Worm (Caenorhabditis elegans) whole organism, young adult: ENCODE results near the gene F20B6.4.
A peak's percentile ranks its signal among the peaks of the same experiment; 100 is the strongest.

Source experiments
- B0035.1 ChIP-seq: sonication (generic microtip); optimal IDR thresholded peaks from 2 replicates; lab custom pipeline; 2016; ENCODE audit warnings: missing genetic modification characterization, mild to moderate bottlenecking, missing compliant biosample characterization, missing genotype, missing genetic modification reagents
- B0336.3 ChIP-seq: fragments of 200-800 bp; sonication (Bioruptor generic); IDR thresholded peaks from 2 replicates; pipeline ENCODE4 v1.3.6; 2022; ENCODE audit warnings: missing genetic modification characterization, missing compliant biosample characterization
- D2030.7 ChIP-seq: fragments of 200-800 bp; sonication (Bioruptor generic); IDR thresholded peaks from 2 replicates; pipeline ENCODE4 v1.3.6; 2022; ENCODE audit warnings: missing genetic modification reagents, missing genetic modification characterization, missing compliant biosample characterization
- F55B11.4 ChIP-seq: sonication (generic microtip); optimal IDR thresholded peaks from 2 replicates; lab custom pipeline; 2016; ENCODE audit warnings: missing compliant biosample characterization, missing genetic modification characterization, borderline replicate concordance; ENCODE audit not compliant: insufficient read depth
- K12H6.12 ChIP-seq: fragments of 200-800 bp; sonication (Bioruptor generic); optimal IDR thresholded peaks from 2 replicates; lab custom pipeline; 2018; ENCODE audit warnings: mild to moderate bottlenecking, missing genetic modification characterization, missing compliant biosample characterization
- T07F8.4 ChIP-seq: sonication (generic microtip); optimal IDR thresholded peaks from 2 replicates; lab custom pipeline; 2016; ENCODE audit warnings: mild to moderate bottlenecking, missing genetic modification characterization, moderate library complexity, missing compliant biosample characterization
- Y53F4B.3 ChIP-seq: fragments of 200-800 bp; sonication (Bioruptor generic); IDR thresholded peaks from 2 replicates; pipeline ENCODE4 v1.3.6; 2022; ENCODE audit warnings: missing genetic modification reagents, missing genetic modification characterization, missing compliant biosample characterization
- Y53G8AR.9 ChIP-seq: fragments of 200-800 bp; sonication (Bioruptor generic); conservative IDR thresholded peaks from 2 replicates; pipeline ENCODE4 v1.3.6; 2022; ENCODE audit warnings: missing genetic modification reagents, missing genetic modification characterization, missing compliant biosample characterization
- ama-1 ChIP-seq, 3 experiments: fragments of 150-350 bp in 1 of 3; sonication (generic microtip) in 2 of 3; optimal IDR thresholded peaks; 2 replicates each; lab custom pipeline; 2014 to 2018; ENCODE audit warnings: missing biosample characterization in 2 of 3, missing genetic modification characterization in 2 of 3, missing genetic modification reagents in 2 of 3
- aptf-3 ChIP-seq: fragments of 200-800 bp; sonication (Bioruptor generic); IDR thresholded peaks from 2 replicates; pipeline ENCODE4 v1.3.6; 2022; ENCODE audit warnings: missing genetic modification characterization, missing compliant biosample characterization
- attf-3 ChIP-seq: fragments of 200-800 bp; sonication (Bioruptor generic); conservative IDR thresholded peaks from 2 replicates; pipeline ENCODE4 v1.3.6; 2022; ENCODE audit warnings: missing genetic modification reagents, missing genetic modification characterization, missing compliant biosample characterization
- bed-1 ChIP-seq: fragments of 200-800 bp; sonication (Bioruptor generic); IDR thresholded peaks from 2 replicates; pipeline ENCODE4 v1.3.6; 2022; ENCODE audit warnings: missing genetic modification reagents, missing genetic modification characterization, missing compliant biosample characterization
- cebp-1 ChIP-seq, 2 experiments: fragments of 200-800 bp in 1 of 2; sonication (Bioruptor generic) in 1 of 2; sonication (generic microtip) in 1 of 2; IDR thresholded peaks in 1 of 2; optimal IDR thresholded peaks in 1 of 2; 2 replicates each; pipeline versions ENCODE4 v1.3.6 to Lab custom; 2017 to 2022; ENCODE audit warnings: missing compliant biosample characterization in 2 of 2, missing genetic modification characterization in 2 of 2, mild to moderate bottlenecking in 1 of 2, missing genetic modification reagents in 1 of 2, moderate library complexity in 1 of 2
- ceh-58 ChIP-seq: fragments of 200-800 bp; sonication (Bioruptor generic); IDR thresholded peaks from 2 replicates; pipeline ENCODE4 v1.3.6; 2022; ENCODE audit warnings: missing genetic modification characterization, missing compliant biosample characterization
- dpff-1 ChIP-seq: sonication (generic microtip); optimal IDR thresholded peaks from 2 replicates; lab custom pipeline; 2017; ENCODE audit warnings: mild to moderate bottlenecking, missing genetic modification characterization, missing compliant biosample characterization
- ekl-4 ChIP-seq: fragments of 200-800 bp; sonication (Bioruptor generic); IDR thresholded peaks from 2 replicates; pipeline ENCODE4 v1.3.6; 2022; ENCODE audit warnings: missing genetic modification reagents, missing genetic modification characterization, missing compliant biosample characterization
- ets-4 ChIP-seq: fragments of 200-800 bp; sonication (Bioruptor generic); optimal IDR thresholded peaks from 2 replicates; lab custom pipeline; 2018; ENCODE audit warnings: mild to moderate bottlenecking, missing genetic modification characterization, missing compliant biosample characterization
- hmg-20 ChIP-seq: fragments of 200-800 bp; sonication (Bioruptor generic); IDR thresholded peaks from 2 replicates; pipeline ENCODE4 v1.3.6; 2022; ENCODE audit warnings: missing genetic modification reagents, missing genetic modification characterization, missing compliant biosample characterization
- lag-1 ChIP-seq: fragments of 200-800 bp; sonication (Bioruptor generic); IDR thresholded peaks from 2 replicates; pipeline ENCODE4 v1.3.6; 2022; ENCODE audit warnings: missing genetic modification reagents, missing genetic modification characterization, missing compliant biosample characterization
- let-607 ChIP-seq, 2 experiments: fragments of 200-800 bp in 1 of 2; sonication (Bioruptor generic) in 1 of 2; sonication (generic microtip) in 1 of 2; optimal IDR thresholded peaks; 2 replicates each; lab custom pipeline; 2016 to 2018; ENCODE audit warnings: mild to moderate bottlenecking in 2 of 2, missing compliant biosample characterization in 2 of 2, missing genetic modification characterization in 2 of 2, moderate library complexity in 2 of 2, missing genotype in 1 of 2
- lin-54 ChIP-seq: fragments of 200-800 bp; sonication (Bioruptor generic); optimal IDR thresholded peaks from 2 replicates; lab custom pipeline; 2018; ENCODE audit warnings: mild to moderate bottlenecking, missing genetic modification characterization, missing compliant biosample characterization
- madf-6 ChIP-seq: fragments of 200-800 bp; sonication (Bioruptor generic); IDR thresholded peaks from 2 replicates; pipeline ENCODE4 v1.3.6; 2022; ENCODE audit warnings: missing genetic modification reagents, missing genetic modification characterization, missing compliant biosample characterization
- mel-28 ChIP-seq: sonication (generic microtip); optimal IDR thresholded peaks from 2 replicates; lab custom pipeline; 2016; ENCODE audit warnings: borderline replicate concordance, mild to moderate bottlenecking, missing genetic modification characterization, missing compliant biosample characterization
- mxl-1 ChIP-seq: sonication (generic microtip); optimal IDR thresholded peaks from 2 replicates; lab custom pipeline; 2016; ENCODE audit warnings: missing genetic modification characterization, missing compliant biosample characterization
- nhr-80 ChIP-seq: sonication (generic microtip); optimal IDR thresholded peaks from 2 replicates; lab custom pipeline; 2016; ENCODE audit warnings: missing genetic modification characterization, missing compliant biosample characterization
- nhr-90 ChIP-seq: sonication (generic microtip); optimal IDR thresholded peaks from 2 replicates; lab custom pipeline; 2016; ENCODE audit warnings: missing genotype, mild to moderate bottlenecking, missing genetic modification characterization, missing compliant biosample characterization
- pbrm-1 ChIP-seq: fragments of 200-800 bp; sonication (Bioruptor generic); IDR thresholded peaks from 2 replicates; pipeline ENCODE4 v1.3.6; 2022; ENCODE audit warnings: missing genetic modification reagents, missing genetic modification characterization, missing compliant biosample characterization
- rec-8 ChIP-seq, 2 experiments: sonication (generic microtip); optimal IDR thresholded peaks; 2 replicates each; lab custom pipeline; 2016; ENCODE audit warnings: mild to moderate bottlenecking in 2 of 2, missing genetic modification characterization in 2 of 2, missing genetic modification reagents in 2 of 2, missing genotype in 2 of 2, missing biosample characterization in 1 of 2, missing compliant biosample characterization in 1 of 2, moderate library complexity in 1 of 2
- repo-1 ChIP-seq: sonication (generic microtip); optimal IDR thresholded peaks from 2 replicates; lab custom pipeline; 2017; ENCODE audit warnings: mild to moderate bottlenecking, missing genetic modification characterization, missing compliant biosample characterization
- rpc-1 ChIP-seq, 2 experiments: fragments of 150-350 bp in 1 of 2; sonication (generic microtip) in 1 of 2; optimal IDR thresholded peaks; 2 replicates each; lab custom pipeline; 2014 to 2018; ENCODE audit warnings: missing biosample characterization in 1 of 2, missing genetic modification characterization in 1 of 2, missing genetic modification reagents in 1 of 2, missing genotype in 1 of 2
- snpc-1.3 ChIP-seq: sonication (generic microtip); optimal IDR thresholded peaks from 2 replicates; lab custom pipeline; 2017; ENCODE audit warnings: missing genetic modification characterization, mild to moderate bottlenecking, missing compliant biosample characterization, antibody characterized with exemption, moderate library complexity, missing genotype, missing genetic modification reagents; ENCODE audit not compliant: insufficient read depth
- somi-1 ChIP-seq: fragments of 200-800 bp; sonication (Bioruptor generic); optimal IDR thresholded peaks from 2 replicates; lab custom pipeline; 2018; ENCODE audit warnings: mild to moderate bottlenecking, missing genetic modification characterization, missing compliant biosample characterization
- zfh-2 ChIP-seq: fragments of 200-800 bp; sonication (Bioruptor generic); conservative IDR thresholded peaks from 2 replicates; pipeline ENCODE4 v1.3.6; 2022; ENCODE audit warnings: missing genetic modification reagents, missing genetic modification characterization, missing compliant biosample characterization
- ztf-18 ChIP-seq: sonication (generic microtip); optimal IDR thresholded peaks from 2 replicates; lab custom pipeline; 2016; ENCODE audit warnings: missing genotype, mild to moderate bottlenecking, missing genetic modification characterization, missing compliant biosample characterization
- ztf-26 ChIP-seq: sonication (generic microtip); optimal IDR thresholded peaks from 2 replicates; lab custom pipeline; 2017; ENCODE audit warnings: missing genetic modification characterization, missing compliant biosample characterization

F20B6.4 gene

ce11 chrX:4157896-4158295 lies 38.4 kb downstream of the F20B6.4 start:
- TF ChIP-seq let-607 (tag; optimal IDR thresholded peaks at IDR 0.05; lab: Kevin White, UChicago) (no peak), cebp-1 (GFP tag; IDR thresholded peaks at IDR 0.05; lab: Robert Waterston, UW) (no peak), cebp-1 (tag; optimal IDR thresholded peaks at IDR 0.05; lab: Kevin White, UChicago) (peak; percentile 13)
- TF ChIP-seq, all 124 proteins: peak for 1

ce11 chrX:4154784-4155183 lies 41.5 kb downstream of the F20B6.4 start:
- TF ChIP-seq nhr-90 (tag; lab: Kevin White, UChicago), result no peak
- TF ChIP-seq Y53G8AR.9, result no peak
- TF ChIP-seq Y53F4B.3, result no peak
- TF ChIP-seq lag-1, result no peak
- no peak for TF ChIP-seq pbrm-1 (GFP tag; lab: Robert Waterston, UW)
- TF ChIP-seq lin-54, result no peak
- TF ChIP-seq T07F8.4, result no peak
- TF ChIP-seq rec-8 (tag; optimal IDR thresholded peaks at IDR 0.05; lab: Kevin White, UChicago), result no peak
- TF ChIP-seq mxl-1, result no peak
- no peak for TF ChIP-seq ets-4 (GFP tag; lab: Kevin White, UChicago)
- TF ChIP-seq D2030.7, result no peak
- no peak for TF ChIP-seq hmg-20
- no peak for TF ChIP-seq B0336.3 (GFP tag; lab: Robert Waterston, UW)
- no peak for TF ChIP-seq somi-1 (GFP tag; lab: Kevin White, UChicago)
- TF ChIP-seq nhr-80 (tag; lab: Kevin White, UChicago), result no peak
- TF ChIP-seq bed-1 (GFP tag; lab: Robert Waterston, UW), result no peak
- no peak for TF ChIP-seq snpc-1.3 (tag; lab: Kevin White, UChicago)
- TF ChIP-seq rpc-1 (optimal IDR thresholded peaks at IDR 0.05; lab: Kevin White, UChicago), result no peak
- no peak for TF ChIP-seq rpc-1 (tag; optimal IDR thresholded peaks at IDR 0.05; lab: Kevin White, UChicago)

- no peak for TF ChIP-seq ekl-4
- TF ChIP-seq B0035.1 (tag; lab: Kevin White, UChicago), result no peak
- TF ChIP-seq ztf-26 (tag; lab: Kevin White, UChicago), result no peak
- TF ChIP-seq, all 124 proteins: peak for 0
Observed at ce11 chrX:4153343-4153742, 43.0 kb downstream of the F20B6.4 start, which contains the start of gene nck-1. TSS of gene nck-1 (minus strand) at chrX:4153443.

ce11 chrX:4151206-4151605 lies 45.1 kb downstream of the F20B6.4 start:
- TF ChIP-seq ztf-18 (tag; lab: Kevin White, UChicago), result no peak
- peak; percentile 45; the same call in 1 of the 2 replicates for TF ChIP-seq zfh-2 (GFP tag; lab: Robert Waterston, UW)

- no peak for TF ChIP-seq F55B11.4 (tag; lab: Kevin White, UChicago)
- TF ChIP-seq dpff-1, result peak; percentile 49
- 0 out of 2 replicates have a peak, but pooled peaks have one; percentile 21 for TF ChIP-seq madf-6 (GFP tag; lab: Robert Waterston, UW)
- TF ChIP-seq aptf-3 (GFP tag; lab: Robert Waterston, UW), result no peak
- peak; percentile 8; the same call in 1 of the 2 replicates for TF ChIP-seq Y53G8AR.9
- TF ChIP-seq cebp-1 (GFP tag; IDR thresholded peaks at IDR 0.05; lab: Robert Waterston, UW), result no peak
- peak; percentile 39 for TF ChIP-seq cebp-1 (tag; optimal IDR thresholded peaks at IDR 0.05; lab: Kevin White, UChicago)
- 0 out of 2 replicates have a peak, but pooled peaks have one; percentile 15 for TF ChIP-seq pbrm-1 (GFP tag; lab: Robert Waterston, UW)
- peak; percentile 5; the same call in 1 of the 2 replicates for TF ChIP-seq B0336.3 (GFP tag; lab: Robert Waterston, UW)
- no peak for TF ChIP-seq K12H6.12
- TF ChIP-seq repo-1, result peak; percentile 69
- 0 out of 2 replicates have a peak, but pooled peaks have one; percentile 3 for TF ChIP-seq ceh-58 (GFP tag; lab: Robert Waterston, UW)
- no peak for TF ChIP-seq attf-3 (GFP tag; lab: Robert Waterston, UW)
- no peak for TF ChIP-seq mel-28
- no peak for TF ChIP-seq ama-1 (optimal IDR thresholded peaks at IDR 0.05; lab: Kevin White, UChicago)
- peak in 1 of 2 experiments; percentile 41 for TF ChIP-seq ama-1 (GFP tag; optimal IDR thresholded peaks at IDR 0.05; lab: Kevin White, UChicago)
- TF ChIP-seq ekl-4, result 0 out of 2 replicates have a peak, but pooled peaks have one; percentile 15
- TF ChIP-seq ztf-26 (tag; lab: Kevin White, UChicago), result peak; percentile 31
Observed at ce11 chrX:4148449-4149031, 47.8 kb downstream of the F20B6.4 start.
